Fruit fly (Drosophila melanogaster): ENCODE results near the gene CG5087.

- peak; percentile 26 for TF ChIP-seq br (GFP tag; optimal IDR thresholded peaks at IDR 0.05)
- TF ChIP-seq fru (GFP tag; optimal IDR thresholded peaks at IDR 0.05) = no peak
- TF ChIP-seq h (GFP tag; optimal IDR thresholded peaks at IDR 0.05) = peak; percentile 52
- no peak for TF ChIP-seq Abd-B (GFP tag; optimal IDR thresholded peaks at IDR 0.05)
- no peak for TF ChIP-seq dmrt93B (GFP tag; optimal IDR thresholded peaks at IDR 0.05)
- no peak for TF ChIP-seq sv (GFP tag; optimal IDR thresholded peaks at IDR 0.05)
- TF ChIP-seq ey (GFP tag; optimal IDR thresholded peaks at IDR 0.05) = no peak
- TF ChIP-seq Sp1 (GFP tag; optimal IDR thresholded peaks at IDR 0.05) = peak; percentile 2
- TF ChIP-seq Hnf4 (GFP tag; optimal IDR thresholded peaks at IDR 0.05) = no peak
- TF ChIP-seq Myc (optimal IDR thresholded peaks at IDR 0.05) = no peak
- peak; percentile 32 for TF ChIP-seq HLH106 (tag; optimal IDR thresholded peaks at IDR 0.05)
- no peak for TF ChIP-seq usp (GFP tag; optimal IDR thresholded peaks at IDR 0.05)
Measured at dm6 chr3L:8985132-8985847, 12.7 kb upstream of the CG5087 start.

Data from whole organism, wandering third instar larva.